Worm (Caenorhabditis elegans) whole organism, midembryonic: ENCODE data around the gene F10G7.5.

Experiments
- klf-2 ChIP-seq: fragments of 200-800 bp; sonication (Bioruptor generic); conservative IDR thresholded peaks from 2 replicates; pipeline ENCODE4 v1.3.6; 2022; ENCODE audit warnings: missing genetic modification reagents, missing genetic modification characterization, missing compliant biosample characterization
- ref-1 ChIP-seq: fragments of 200-800 bp; sonication (Bioruptor generic); conservative IDR thresholded peaks from 2 replicates; pipeline ENCODE4 v1.3.6; 2022; ENCODE audit warnings: missing genetic modification reagents, missing genetic modification characterization, missing compliant biosample characterization
- tab-1 ChIP-seq: fragments of 200-800 bp; sonication (Bioruptor generic); IDR thresholded peaks from 2 replicates; pipeline ENCODE4 v1.3.6; 2022; ENCODE audit warnings: missing genetic modification characterization, missing compliant biosample characterization
- ztf-29 ChIP-seq: fragments of 200-800 bp; sonication (Bioruptor generic); IDR thresholded peaks from 2 replicates; pipeline ENCODE4 v1.3.6; 2022; ENCODE audit warnings: missing genetic modification reagents, missing genetic modification characterization, missing compliant biosample characterization

- TF ChIP-seq tab-1 (GFP tag; lab: Robert Waterston, UW): no peak
- TF ChIP-seq klf-2 (GFP tag; lab: Robert Waterston, UW): no peak
- TF ChIP-seq ref-1: no peak
- no peak for TF ChIP-seq ztf-29 (GFP tag; lab: Robert Waterston, UW)
Measured at ce11 chrII:4673670-4674069, 19.5 kb upstream of the F10G7.5 start.
